Worm (Caenorhabditis elegans): ENCODE results near the gene inx-2.

- TF ChIP-seq klf-2 (GFP tag; conservative IDR thresholded peaks at IDR 0.05) = no peak
- no peak for TF ChIP-seq flt-1 (GFP tag; IDR thresholded peaks at IDR 0.05)
- no peak for TF ChIP-seq cog-1 (tag; optimal IDR thresholded peaks at IDR 0.05)
- no peak for TF ChIP-seq ztf-23 (GFP tag; IDR thresholded peaks at IDR 0.05)
- no peak for TF ChIP-seq ref-1 (GFP tag; conservative IDR thresholded peaks at IDR 0.05)
- no peak for TF ChIP-seq med-1 (GFP tag; optimal IDR thresholded peaks at IDR 0.05; ENCODE audit: insufficient read depth)
- TF ChIP-seq tab-1 (GFP tag; IDR thresholded peaks at IDR 0.05) = no peak
- TF ChIP-seq ztf-29 (GFP tag; IDR thresholded peaks at IDR 0.05) = no peak
- TF ChIP-seq T22C8.4 (GFP tag; IDR thresholded peaks at IDR 0.05) = no peak
These were observed 18.9 kb upstream of the inx-2 start, which contains the start of gene F08G12.11 for ce11 chrX:11315392-11315791.

Data from whole organism, midembryonic.